Worm (Caenorhabditis elegans) whole organism, late embryonic: ENCODE data around the gene B0244.5.

ENCODE experiments used
- F13H6.1 ChIP-seq: sonication (generic microtip); optimal IDR thresholded peaks from 2 replicates; lab custom pipeline; 2016; ENCODE audit warnings: missing genetic modification characterization, missing compliant biosample characterization
- K02D7.2 ChIP-seq: sonication (generic microtip); optimal IDR thresholded peaks from 2 replicates; lab custom pipeline; 2017; ENCODE audit warnings: mild to moderate bottlenecking, missing genetic modification characterization, missing compliant biosample characterization
- K09A11.1 ChIP-seq: sonication (generic microtip); optimal IDR thresholded peaks from 2 replicates; lab custom pipeline; 2017; ENCODE audit warnings: antibody characterized with exemption, mild to moderate bottlenecking, missing genetic modification characterization, missing compliant biosample characterization; ENCODE audit not compliant: insufficient read depth
- Y22D7AL.16 ChIP-seq: sonication (generic microtip); optimal IDR thresholded peaks from 2 replicates; lab custom pipeline; 2016; ENCODE audit warnings: missing genetic modification characterization, missing compliant biosample characterization
- ceh-2 ChIP-seq: sonication (generic microtip); optimal IDR thresholded peaks from 2 replicates; lab custom pipeline; 2016; ENCODE audit warnings: missing genotype, missing genetic modification characterization, missing compliant biosample characterization
- ceh-22 ChIP-seq: sonication (generic microtip); optimal IDR thresholded peaks from 2 replicates; lab custom pipeline; 2017; ENCODE audit warnings: missing biosample characterization, missing genetic modification characterization
- ceh-45 ChIP-seq: fragments of 200-800 bp; sonication (Bioruptor generic); IDR thresholded peaks from 2 replicates; pipeline ENCODE4 v1.3.6; 2022; ENCODE audit warnings: missing genetic modification reagents, missing genetic modification characterization, missing compliant biosample characterization
- che-1 ChIP-seq: sonication (generic microtip); optimal IDR thresholded peaks from 2 replicates; lab custom pipeline; 2016; ENCODE audit warnings: mild to moderate bottlenecking, missing genetic modification characterization, missing compliant biosample characterization
- dmd-4 ChIP-seq: sonication (generic microtip); optimal IDR thresholded peaks from 2 replicates; lab custom pipeline; 2016; ENCODE audit warnings: borderline replicate concordance, missing genetic modification characterization, missing compliant biosample characterization
- elt-2 ChIP-seq: sonication (generic microtip); optimal IDR thresholded peaks from 2 replicates; lab custom pipeline; 2016; ENCODE audit warnings: missing genetic modification reagents, missing genetic modification characterization, missing compliant biosample characterization
- elt-4 ChIP-seq: sonication (generic microtip); optimal IDR thresholded peaks from 2 replicates; lab custom pipeline; 2016; ENCODE audit warnings: missing genetic modification characterization, missing compliant biosample characterization
- gmeb-2 ChIP-seq: sonication (generic microtip); optimal IDR thresholded peaks from 2 replicates; lab custom pipeline; 2016; ENCODE audit warnings: missing genetic modification characterization, inconsistent platforms, missing compliant biosample characterization
- hlh-15 ChIP-seq: sonication (generic microtip); optimal IDR thresholded peaks from 2 replicates; lab custom pipeline; 2016; ENCODE audit warnings: missing genetic modification characterization, missing compliant biosample characterization
- hlh-6 ChIP-seq: sonication (generic microtip); optimal IDR thresholded peaks from 2 replicates; lab custom pipeline; 2016; ENCODE audit warnings: missing genotype, missing genetic modification characterization, missing compliant biosample characterization
- lim-6 ChIP-seq: sonication (generic microtip); optimal IDR thresholded peaks from 2 replicates; lab custom pipeline; 2016; ENCODE audit warnings: missing genetic modification characterization, missing compliant biosample characterization
- lin-11 ChIP-seq: fragments of 200-800 bp; sonication (Bioruptor generic); optimal IDR thresholded peaks from 2 replicates; lab custom pipeline; 2018; ENCODE audit warnings: mild to moderate bottlenecking, missing genetic modification characterization, missing compliant biosample characterization
- madf-2 ChIP-seq: sonication (generic microtip); optimal IDR thresholded peaks from 2 replicates; lab custom pipeline; 2017; ENCODE audit warnings: missing genetic modification characterization, missing compliant biosample characterization
- mec-3 ChIP-seq: sonication (generic microtip); optimal IDR thresholded peaks from 2 replicates; lab custom pipeline; 2016; ENCODE audit warnings: borderline replicate concordance, missing genetic modification characterization, missing compliant biosample characterization
- nhr-232 ChIP-seq: sonication (generic microtip); optimal IDR thresholded peaks from 2 replicates; lab custom pipeline; 2016; ENCODE audit warnings: missing genetic modification characterization, missing compliant biosample characterization
- npax-4 ChIP-seq: sonication (generic microtip); optimal IDR thresholded peaks from 2 replicates; lab custom pipeline; 2016; ENCODE audit warnings: missing genetic modification characterization, missing compliant biosample characterization
- odd-2 ChIP-seq: sonication (generic microtip); optimal IDR thresholded peaks from 2 replicates; lab custom pipeline; 2017; ENCODE audit warnings: antibody characterized with exemption, mild to moderate bottlenecking, missing genetic modification characterization, missing compliant biosample characterization
- pat-9 ChIP-seq: fragments of 200-800 bp; sonication (Bioruptor generic); optimal IDR thresholded peaks from 2 replicates; lab custom pipeline; 2018; ENCODE audit warnings: mild to moderate bottlenecking, missing genetic modification characterization, moderate library complexity, missing compliant biosample characterization
- pha-2 ChIP-seq: sonication (generic microtip); optimal IDR thresholded peaks from 2 replicates; lab custom pipeline; 2017; ENCODE audit warnings: mild to moderate bottlenecking, missing genetic modification characterization, missing compliant biosample characterization
- pqm-1 ChIP-seq: sonication (generic microtip); optimal IDR thresholded peaks from 2 replicates; lab custom pipeline; 2016; ENCODE audit warnings: missing genetic modification characterization, missing compliant biosample characterization
- sox-2 ChIP-seq: fragments of 200-800 bp; sonication (Bioruptor generic); IDR thresholded peaks from 2 replicates; pipeline ENCODE4 v1.3.6; 2022; ENCODE audit warnings: missing genetic modification reagents, missing genetic modification characterization, missing compliant biosample characterization
- sox-4 ChIP-seq: sonication (generic microtip); optimal IDR thresholded peaks from 2 replicates; lab custom pipeline; 2017; ENCODE audit warnings: mild to moderate bottlenecking, missing genetic modification characterization, inconsistent platforms, missing compliant biosample characterization
- syd-9 ChIP-seq: sonication (generic microtip); optimal IDR thresholded peaks from 2 replicates; lab custom pipeline; 2016; ENCODE audit warnings: mild to moderate bottlenecking, missing genetic modification characterization, moderate library complexity, missing compliant biosample characterization
- unc-3 ChIP-seq, 2 experiments: fragments of 200-800 bp in 1 of 2; sonication (Bioruptor generic) in 1 of 2; sonication (generic microtip) in 1 of 2; conservative IDR thresholded peaks in 1 of 2; optimal IDR thresholded peaks in 1 of 2; 2 replicates each; pipeline versions ENCODE4 v1.3.6 to Lab custom; 2016 to 2022; ENCODE audit warnings: missing compliant biosample characterization in 2 of 2, missing genetic modification characterization in 2 of 2, missing genetic modification reagents in 1 of 2
- unc-55 ChIP-seq: sonication (generic microtip); optimal IDR thresholded peaks from 2 replicates; lab custom pipeline; 2017; ENCODE audit warnings: missing biosample characterization, missing genetic modification reagents, missing genetic modification characterization
- zip-5 ChIP-seq: sonication (generic microtip); optimal IDR thresholded peaks from 2 replicates; lab custom pipeline; 2016; ENCODE audit warnings: missing genetic modification characterization, missing compliant biosample characterization
- ztf-16 ChIP-seq: sonication (generic microtip); optimal IDR thresholded peaks from 2 replicates; lab custom pipeline; 2017; ENCODE audit warnings: missing genetic modification characterization, missing compliant biosample characterization

The B0244.5 gene

ce11 chrIII:5729367-5729766, 15.3 kb upstream of the B0244.5 start:
- TF ChIP-seq ceh-22 (tag; lab: Kevin White, UChicago) (no peak), unc-3 (GFP tag; conservative IDR thresholded peaks at IDR 0.05; lab: Robert Waterston, UW) (no peak), unc-3 (tag; optimal IDR thresholded peaks at IDR 0.05; lab: Kevin White, UChicago) (no peak), elt-4 (tag; lab: Kevin White, UChicago) (no peak), sox-4 (tag; lab: Kevin White, UChicago) (no peak), che-1 (tag; lab: Kevin White, UChicago) (no peak), hlh-15 (tag; lab: Kevin White, UChicago) (no peak), F13H6.1 (tag; lab: Kevin White, UChicago) (no peak), odd-2 (no peak), sox-2 (GFP tag; lab: Robert Waterston, UW) (no peak), ceh-45 (GFP tag; lab: Robert Waterston, UW) (no peak), elt-2 (tag; lab: Kevin White, UChicago) (no peak), ztf-16 (tag; lab: Kevin White, UChicago) (no peak), lim-6 (tag; lab: Kevin White, UChicago) (no peak), Y22D7AL.16 (no peak), npax-4 (tag; lab: Kevin White, UChicago) (no peak), unc-55 (GFP tag; lab: Kevin White, UChicago) (no peak), gmeb-2 (tag; lab: Kevin White, UChicago) (no peak), mec-3 (tag; lab: Kevin White, UChicago) (no peak), zip-5 (tag; lab: Kevin White, UChicago) (no peak)

- TF ChIP-seq hlh-6 (tag; lab: Kevin White, UChicago) (no peak), dmd-4 (tag; lab: Kevin White, UChicago) (no peak), K09A11.1 (tag; lab: Kevin White, UChicago) (no peak), ceh-45 (GFP tag; lab: Robert Waterston, UW) (no peak), mec-3 (tag; lab: Kevin White, UChicago) (no peak), elt-4 (tag; lab: Kevin White, UChicago) (no peak), pqm-1 (tag; lab: Kevin White, UChicago) (no peak), hlh-15 (tag; lab: Kevin White, UChicago) (no peak), madf-2 (tag; lab: Kevin White, UChicago) (no peak), ceh-2 (tag; lab: Kevin White, UChicago) (no peak), pha-2 (tag; lab: Kevin White, UChicago) (no peak), gmeb-2 (tag; lab: Kevin White, UChicago) (no peak), elt-2 (tag; lab: Kevin White, UChicago) (no peak), unc-3 (GFP tag; conservative IDR thresholded peaks at IDR 0.05; lab: Robert Waterston, UW) (no peak), unc-3 (tag; optimal IDR thresholded peaks at IDR 0.05; lab: Kevin White, UChicago) (no peak), K02D7.2 (tag; lab: Kevin White, UChicago) (no peak), sox-2 (GFP tag; lab: Robert Waterston, UW) (no peak), zip-5 (tag; lab: Kevin White, UChicago) (no peak)
Observed at ce11 chrIII:5730041-5730440, 14.6 kb upstream of the B0244.5 start.

- TF ChIP-seq nhr-232: no peak
- TF ChIP-seq syd-9 (tag; lab: Kevin White, UChicago): no peak
- TF ChIP-seq elt-2 (tag; lab: Kevin White, UChicago): peak; percentile 65
- TF ChIP-seq lin-11 (tag; lab: Kevin White, UChicago): no peak
- TF ChIP-seq, all 69 proteins: peak for 1
Observed at ce11 chrIII:5730980-5731636, 13.6 kb upstream of the B0244.5 start, which contains the start of the genes B0244.9 and B0244.7. Gene B0244.9 (minus strand): TSS chrIII:5731030. Gene B0244.7 (plus strand): TSS chrIII:5731501.

ce11 chrIII:5732925-5733324, 11.8 kb upstream of the B0244.5 start, which contains the start of gene B0244.17:
Gene B0244.17 (plus strand): TSS chrIII:5733225.
- TF ChIP-seq elt-2 (tag; lab: Kevin White, UChicago) (peak; percentile 30), pat-9 (no peak)
